Worm (Caenorhabditis elegans) whole organism, L3 larva: Measurements from ENCODE around the gene str-15.

Experiments used
- R02D3.7 ChIP-seq: fragments of 150-350 bp; optimal IDR thresholded peaks from 2 replicates; lab custom pipeline; 2014; ENCODE audit warnings: missing biosample characterization, missing genetic modification characterization
- aly-2 ChIP-seq: fragments of 150-350 bp; optimal IDR thresholded peaks from 2 replicates; lab custom pipeline; 2014; ENCODE audit warnings: missing biosample characterization, missing genetic modification characterization
- ama-1 ChIP-seq: fragments of 150-350 bp; optimal IDR thresholded peaks from 2 replicates; lab custom pipeline; 2018
- ceh-28 ChIP-seq: fragments of 150-350 bp; optimal IDR thresholded peaks from 2 replicates; lab custom pipeline; 2014; ENCODE audit warnings: missing biosample characterization, missing genetic modification reagents, missing genetic modification characterization
- ceh-9 ChIP-seq: sonication (generic microtip); optimal IDR thresholded peaks from 2 replicates; lab custom pipeline; 2018; ENCODE audit warnings: missing biosample characterization, missing genetic modification characterization
- daf-12 ChIP-seq: fragments of 150-350 bp; optimal IDR thresholded peaks from 2 replicates; lab custom pipeline; 2014; ENCODE audit warnings: missing biosample characterization, missing genetic modification reagents, missing genetic modification characterization
- egl-27 ChIP-seq: sonication (generic microtip); optimal IDR thresholded peaks from 4 replicates; lab custom pipeline; 2017; ENCODE audit warnings: missing biosample characterization, missing genetic modification reagents, missing genetic modification characterization
- egl-5 ChIP-seq: fragments of 150-350 bp; optimal IDR thresholded peaks from 2 replicates; lab custom pipeline; 2017; ENCODE audit warnings: missing biosample characterization, missing genetic modification reagents, missing genetic modification characterization, inconsistent platforms
- elt-1 ChIP-seq: fragments of 150-350 bp; optimal IDR thresholded peaks from 2 replicates; lab custom pipeline; 2014; ENCODE audit warnings: missing biosample characterization, missing genetic modification characterization
- elt-2 ChIP-seq: sonication (generic microtip); optimal IDR thresholded peaks from 2 replicates; lab custom pipeline; 2016; ENCODE audit warnings: missing genetic modification reagents, mild to moderate bottlenecking, missing genetic modification characterization, missing compliant biosample characterization
- fkh-10 ChIP-seq: sonication (generic microtip); optimal IDR thresholded peaks from 2 replicates; lab custom pipeline; 2017; ENCODE audit warnings: missing biosample characterization, missing genetic modification reagents, missing genetic modification characterization
- fkh-2 ChIP-seq: fragments of 150-350 bp; optimal IDR thresholded peaks from 2 replicates; lab custom pipeline; 2014; ENCODE audit warnings: missing biosample characterization, missing genetic modification reagents, missing genetic modification characterization
- hmg-11 ChIP-seq: sonication (generic microtip); optimal IDR thresholded peaks from 2 replicates; lab custom pipeline; 2016; ENCODE audit warnings: missing genetic modification characterization, missing compliant biosample characterization
- jun-1 ChIP-seq: fragments of 150-350 bp; optimal IDR thresholded peaks from 2 replicates; lab custom pipeline; 2014; ENCODE audit warnings: missing biosample characterization, missing genetic modification reagents, missing genetic modification characterization
- lin-15B ChIP-seq: fragments of 150-350 bp; optimal IDR thresholded peaks from 2 replicates; lab custom pipeline; 2014; ENCODE audit warnings: missing biosample characterization, missing genetic modification characterization
- lin-39 ChIP-seq: fragments of 150-350 bp; optimal IDR thresholded peaks from 2 replicates; lab custom pipeline; 2018; ENCODE audit warnings: missing biosample characterization, missing genetic modification reagents, missing genetic modification characterization
- lsy-12 ChIP-seq: sonication (generic microtip); optimal IDR thresholded peaks from 2 replicates; lab custom pipeline; 2016; ENCODE audit warnings: mild to moderate bottlenecking, missing genetic modification characterization, missing compliant biosample characterization
- mdl-1 ChIP-seq: fragments of 150-350 bp; optimal IDR thresholded peaks from 2 replicates; lab custom pipeline; 2014; ENCODE audit warnings: missing biosample characterization, missing genetic modification characterization
- mml-1 ChIP-seq: fragments of 150-350 bp; sonication (generic microtip); optimal IDR thresholded peaks from 3 replicates; lab custom pipeline; 2014; ENCODE audit warnings: missing biosample characterization, missing genetic modification characterization
- nfya-1 ChIP-seq: sonication (generic microtip); optimal IDR thresholded peaks from 2 replicates; lab custom pipeline; 2017; ENCODE audit warnings: missing genetic modification characterization, mild to moderate bottlenecking, missing compliant biosample characterization, antibody characterized with exemption, moderate library complexity; ENCODE audit not compliant: insufficient read depth
- nhr-11 ChIP-seq: fragments of 150-350 bp; optimal IDR thresholded peaks from 2 replicates; lab custom pipeline; 2014; ENCODE audit warnings: missing biosample characterization, missing genetic modification characterization
- nhr-23 ChIP-seq: fragments of 150-350 bp; optimal IDR thresholded peaks from 2 replicates; lab custom pipeline; 2014; ENCODE audit warnings: missing biosample characterization, missing genetic modification reagents, missing genetic modification characterization
- nhr-25 ChIP-seq: sonication (generic microtip); optimal IDR thresholded peaks from 2 replicates; lab custom pipeline; 2017; ENCODE audit warnings: missing biosample characterization, missing genetic modification characterization
- nhr-43 ChIP-seq: sonication (generic microtip); optimal IDR thresholded peaks from 2 replicates; lab custom pipeline; 2016; ENCODE audit warnings: mild to moderate bottlenecking, missing genetic modification characterization, missing compliant biosample characterization; ENCODE audit not compliant: poor library complexity, severe bottlenecking
- nhr-67 ChIP-seq: fragments of 150-350 bp; optimal IDR thresholded peaks from 2 replicates; lab custom pipeline; 2014; ENCODE audit warnings: missing biosample characterization, missing genetic modification characterization
- nhr-77 ChIP-seq: fragments of 150-350 bp; optimal IDR thresholded peaks from 2 replicates; lab custom pipeline; 2014; ENCODE audit warnings: missing biosample characterization, missing genetic modification characterization
- pha-4 ChIP-seq: fragments of 150-350 bp; optimal IDR thresholded peaks from 2 replicates; lab custom pipeline; 2014; ENCODE audit warnings: missing biosample characterization, missing genetic modification reagents, missing genetic modification characterization
- pqm-1 ChIP-seq: fragments of 150-350 bp; optimal IDR thresholded peaks from 2 replicates; lab custom pipeline; 2017; ENCODE audit warnings: missing biosample characterization, missing genetic modification characterization, inconsistent platforms
- sea-2 ChIP-seq: fragments of 150-350 bp; sonication (generic microtip); optimal IDR thresholded peaks from 4 replicates; lab custom pipeline; 2014; ENCODE audit warnings: missing biosample characterization, missing genetic modification reagents, missing genetic modification characterization
- skn-1 ChIP-seq: fragments of 150-350 bp; optimal IDR thresholded peaks from 2 replicates; lab custom pipeline; 2014; ENCODE audit warnings: missing biosample characterization, missing genetic modification characterization
- snpc-4 ChIP-seq: fragments of 150-350 bp; optimal IDR thresholded peaks from 2 replicates; lab custom pipeline; 2014; ENCODE audit warnings: missing biosample characterization, missing genetic modification characterization
- tbx-2 ChIP-seq: sonication (generic microtip); optimal IDR thresholded peaks from 2 replicates; lab custom pipeline; 2016; ENCODE audit warnings: mild to moderate bottlenecking, missing genetic modification characterization, missing compliant biosample characterization
- unc-39 ChIP-seq: sonication (generic microtip); optimal IDR thresholded peaks from 4 replicates; lab custom pipeline; 2017; ENCODE audit warnings: missing biosample characterization, missing genetic modification characterization
- unc-62 ChIP-seq: fragments of 150-350 bp; sonication (generic microtip); optimal IDR thresholded peaks from 4 replicates; lab custom pipeline; 2014; ENCODE audit warnings: missing biosample characterization, missing genetic modification reagents, missing genetic modification characterization
- zag-1 ChIP-seq: fragments of 150-350 bp; optimal IDR thresholded peaks from 2 replicates; lab custom pipeline; 2014; ENCODE audit warnings: missing biosample characterization, missing genetic modification characterization
- ztf-11 ChIP-seq: fragments of 150-350 bp; optimal IDR thresholded peaks from 2 replicates; lab custom pipeline; 2014; ENCODE audit warnings: missing biosample characterization, missing genetic modification characterization
- ztf-4 ChIP-seq: fragments of 150-350 bp; optimal IDR thresholded peaks from 2 replicates; lab custom pipeline; 2014; ENCODE audit warnings: missing biosample characterization, missing genetic modification characterization

The str-15 gene

ce11 chrV:16459377-16459776 is 763 bp upstream of the str-15 start:
- no peak for TF ChIP-seq ama-1 (lab: Kevin White, UChicago)
- TF ChIP-seq jun-1 = no peak
- TF ChIP-seq nhr-11 (tag; lab: Kevin White, UChicago) = no peak
- TF ChIP-seq egl-5 = no peak
- no peak for TF ChIP-seq nhr-23
- TF ChIP-seq pha-4 (tag; lab: Kevin White, UChicago) = no peak

ce11 chrV:16455065-16455464 is 3.5 kb downstream of the str-15 start, which contains the start of gene str-14:
str-14 (minus strand) TSS chrV:16455165.
- no peak for TF ChIP-seq mdl-1 (tag; lab: Kevin White, UChicago)
- no peak for TF ChIP-seq nhr-23
- TF ChIP-seq lsy-12 (tag; lab: Kevin White, UChicago) = no peak
- TF ChIP-seq R02D3.7 (tag; lab: Kevin White, UChicago) = no peak
- TF ChIP-seq elt-1 (tag; lab: Kevin White, UChicago) = no peak
- no peak for TF ChIP-seq egl-5
- TF ChIP-seq pqm-1 = no peak
- TF ChIP-seq ztf-11 (tag; lab: Kevin White, UChicago) = no peak
- TF ChIP-seq ceh-28 = no peak

- TF ChIP-seq hmg-11 (no peak), nhr-77 (tag; lab: Kevin White, UChicago) (no peak), mml-1 (no peak), R02D3.7 (tag; lab: Kevin White, UChicago) (no peak), fkh-2 (tag; lab: Kevin White, UChicago) (no peak), nhr-67 (no peak), nhr-23 (no peak), ceh-28 (no peak), elt-2 (tag; lab: Kevin White, UChicago) (no peak), skn-1 (tag; lab: Kevin White, UChicago) (no peak), aly-2 (tag; lab: Kevin White, UChicago) (no peak), lsy-12 (tag; lab: Kevin White, UChicago) (no peak), ztf-4 (tag; lab: Kevin White, UChicago) (no peak), unc-39 (tag; lab: Kevin White, UChicago) (no peak)
These were observed 10.9 kb downstream of the str-15 start, which contains the start of gene T08G3.13 for ce11 chrV:16447735-16448134. T08G3.13 (plus strand) TSS chrV:16448035.

ce11 chrV:16446191-16446590 is 12.4 kb downstream of the str-15 start:
- TF ChIP-seq pha-4 (tag; lab: Kevin White, UChicago) = no peak
- TF ChIP-seq ceh-28 = no peak
- TF ChIP-seq nhr-43 = no peak
- no peak for TF ChIP-seq elt-1 (tag; lab: Kevin White, UChicago)
- TF ChIP-seq nhr-25 (tag; lab: Kevin White, UChicago) = no peak
- TF ChIP-seq mdl-1 (tag; lab: Kevin White, UChicago) = no peak
- no peak for TF ChIP-seq pqm-1
- no peak for TF ChIP-seq unc-62 (GFP tag; lab: Kevin White, UChicago)
- TF ChIP-seq zag-1 (tag; lab: Kevin White, UChicago) = no peak
- no peak for TF ChIP-seq egl-27 (tag; lab: Kevin White, UChicago)
- no peak for TF ChIP-seq lin-15B (tag; lab: Kevin White, UChicago)
- no peak for TF ChIP-seq tbx-2 (tag; lab: Kevin White, UChicago)
- no peak for TF ChIP-seq ztf-11 (tag; lab: Kevin White, UChicago)
- TF ChIP-seq nhr-67 = no peak
- no peak for TF ChIP-seq snpc-4 (tag; lab: Kevin White, UChicago)
- TF ChIP-seq R02D3.7 (tag; lab: Kevin White, UChicago) = no peak
- no peak for TF ChIP-seq jun-1
- TF ChIP-seq unc-39 (tag; lab: Kevin White, UChicago) = no peak
- no peak for TF ChIP-seq lin-39
- no peak for TF ChIP-seq sea-2 (GFP tag; lab: Kevin White, UChicago)

- TF ChIP-seq daf-12 (no peak), unc-62 (GFP tag; lab: Kevin White, UChicago) (no peak), snpc-4 (tag; lab: Kevin White, UChicago) (no peak), elt-2 (tag; lab: Kevin White, UChicago) (no peak), ztf-4 (tag; lab: Kevin White, UChicago) (no peak), fkh-10 (no peak), nfya-1 (tag; lab: Kevin White, UChicago) (no peak), nhr-11 (tag; lab: Kevin White, UChicago) (no peak), lsy-12 (tag; lab: Kevin White, UChicago) (no peak), nhr-43 (no peak), ceh-9 (no peak), pqm-1 (no peak), lin-15B (tag; lab: Kevin White, UChicago) (no peak), nhr-23 (no peak), skn-1 (tag; lab: Kevin White, UChicago) (no peak)
These were observed 12.9 kb downstream of the str-15 start, which contains the start of gene T08G3.6 for ce11 chrV:16445676-16446075. T08G3.6 (plus strand) TSS chrV:16445976.
